Worm (Caenorhabditis elegans) whole organism, L3 larva: Measurements from ENCODE around the gene C04C3.9.

Experiments used
- R02D3.7 ChIP-seq: fragments of 150-350 bp; optimal IDR thresholded peaks from 2 replicates; lab custom pipeline; 2014; ENCODE audit warnings: missing biosample characterization, missing genetic modification characterization
- ceh-28 ChIP-seq: fragments of 150-350 bp; optimal IDR thresholded peaks from 2 replicates; lab custom pipeline; 2014; ENCODE audit warnings: missing biosample characterization, missing genetic modification reagents, missing genetic modification characterization
- ceh-82 ChIP-seq: fragments of 150-350 bp; optimal IDR thresholded peaks from 2 replicates; lab custom pipeline; 2014; ENCODE audit warnings: missing biosample characterization, missing genetic modification characterization
- daf-12 ChIP-seq: fragments of 150-350 bp; optimal IDR thresholded peaks from 2 replicates; lab custom pipeline; 2014; ENCODE audit warnings: missing biosample characterization, missing genetic modification reagents, missing genetic modification characterization
- egl-27 ChIP-seq: sonication (generic microtip); optimal IDR thresholded peaks from 4 replicates; lab custom pipeline; 2017; ENCODE audit warnings: missing biosample characterization, missing genetic modification reagents, missing genetic modification characterization
- egl-5 ChIP-seq: fragments of 150-350 bp; optimal IDR thresholded peaks from 2 replicates; lab custom pipeline; 2017; ENCODE audit warnings: missing biosample characterization, missing genetic modification reagents, missing genetic modification characterization, inconsistent platforms
- elt-1 ChIP-seq: fragments of 150-350 bp; optimal IDR thresholded peaks from 2 replicates; lab custom pipeline; 2014; ENCODE audit warnings: missing biosample characterization, missing genetic modification characterization
- elt-2 ChIP-seq: sonication (generic microtip); optimal IDR thresholded peaks from 2 replicates; lab custom pipeline; 2016; ENCODE audit warnings: missing genetic modification reagents, mild to moderate bottlenecking, missing genetic modification characterization, missing compliant biosample characterization
- eor-1 ChIP-seq, 2 experiments: fragments of 150-350 bp; optimal IDR thresholded peaks; 2 replicates each; lab custom pipeline; 2014 to 2018; ENCODE audit warnings: missing biosample characterization in 2 of 2, missing genetic modification characterization in 2 of 2
- fkh-10 ChIP-seq: sonication (generic microtip); optimal IDR thresholded peaks from 2 replicates; lab custom pipeline; 2017; ENCODE audit warnings: missing biosample characterization, missing genetic modification reagents, missing genetic modification characterization
- fkh-2 ChIP-seq: fragments of 150-350 bp; optimal IDR thresholded peaks from 2 replicates; lab custom pipeline; 2014; ENCODE audit warnings: missing biosample characterization, missing genetic modification reagents, missing genetic modification characterization
- fos-1 ChIP-seq: fragments of 150-350 bp; optimal IDR thresholded peaks from 2 replicates; lab custom pipeline; 2014; ENCODE audit warnings: missing biosample characterization, missing genetic modification characterization
- hmg-11 ChIP-seq: sonication (generic microtip); optimal IDR thresholded peaks from 2 replicates; lab custom pipeline; 2016; ENCODE audit warnings: missing genetic modification characterization, missing compliant biosample characterization
- jun-1 ChIP-seq: fragments of 150-350 bp; optimal IDR thresholded peaks from 2 replicates; lab custom pipeline; 2014; ENCODE audit warnings: missing biosample characterization, missing genetic modification reagents, missing genetic modification characterization
- lin-15B ChIP-seq: fragments of 150-350 bp; optimal IDR thresholded peaks from 2 replicates; lab custom pipeline; 2014; ENCODE audit warnings: missing biosample characterization, missing genetic modification characterization
- lin-39 ChIP-seq: fragments of 150-350 bp; optimal IDR thresholded peaks from 2 replicates; lab custom pipeline; 2018; ENCODE audit warnings: missing biosample characterization, missing genetic modification reagents, missing genetic modification characterization
- lsy-12 ChIP-seq: sonication (generic microtip); optimal IDR thresholded peaks from 2 replicates; lab custom pipeline; 2016; ENCODE audit warnings: mild to moderate bottlenecking, missing genetic modification characterization, missing compliant biosample characterization
- mdl-1 ChIP-seq: fragments of 150-350 bp; optimal IDR thresholded peaks from 2 replicates; lab custom pipeline; 2014; ENCODE audit warnings: missing biosample characterization, missing genetic modification characterization
- mml-1 ChIP-seq: fragments of 150-350 bp; sonication (generic microtip); optimal IDR thresholded peaks from 3 replicates; lab custom pipeline; 2014; ENCODE audit warnings: missing biosample characterization, missing genetic modification characterization
- nfya-1 ChIP-seq: sonication (generic microtip); optimal IDR thresholded peaks from 2 replicates; lab custom pipeline; 2017; ENCODE audit warnings: missing genetic modification characterization, mild to moderate bottlenecking, missing compliant biosample characterization, antibody characterized with exemption, moderate library complexity; ENCODE audit not compliant: insufficient read depth
- nhr-11 ChIP-seq: fragments of 150-350 bp; optimal IDR thresholded peaks from 2 replicates; lab custom pipeline; 2014; ENCODE audit warnings: missing biosample characterization, missing genetic modification characterization
- nhr-12 ChIP-seq: fragments of 150-350 bp; optimal IDR thresholded peaks from 2 replicates; lab custom pipeline; 2014; ENCODE audit warnings: missing biosample characterization, missing genetic modification characterization
- nhr-23 ChIP-seq: fragments of 150-350 bp; optimal IDR thresholded peaks from 2 replicates; lab custom pipeline; 2014; ENCODE audit warnings: missing biosample characterization, missing genetic modification reagents, missing genetic modification characterization
- nhr-237 ChIP-seq: fragments of 150-350 bp; optimal IDR thresholded peaks from 2 replicates; lab custom pipeline; 2014; ENCODE audit warnings: missing biosample characterization, missing genetic modification characterization
- nhr-25 ChIP-seq: sonication (generic microtip); optimal IDR thresholded peaks from 2 replicates; lab custom pipeline; 2017; ENCODE audit warnings: missing biosample characterization, missing genetic modification characterization
- nhr-28 ChIP-seq: fragments of 150-350 bp; optimal IDR thresholded peaks from 2 replicates; lab custom pipeline; 2014; ENCODE audit warnings: missing biosample characterization, missing genetic modification characterization
- nhr-43 ChIP-seq: sonication (generic microtip); optimal IDR thresholded peaks from 2 replicates; lab custom pipeline; 2016; ENCODE audit warnings: mild to moderate bottlenecking, missing genetic modification characterization, missing compliant biosample characterization; ENCODE audit not compliant: poor library complexity, severe bottlenecking
- nhr-67 ChIP-seq: fragments of 150-350 bp; optimal IDR thresholded peaks from 2 replicates; lab custom pipeline; 2014; ENCODE audit warnings: missing biosample characterization, missing genetic modification characterization
- nhr-76 ChIP-seq: fragments of 150-350 bp; sonication (generic microtip); optimal IDR thresholded peaks from 5 replicates; lab custom pipeline; 2014; ENCODE audit warnings: missing biosample characterization, missing genetic modification characterization
- nhr-77 ChIP-seq: fragments of 150-350 bp; optimal IDR thresholded peaks from 2 replicates; lab custom pipeline; 2014; ENCODE audit warnings: missing biosample characterization, missing genetic modification characterization
- pha-4 ChIP-seq: fragments of 150-350 bp; optimal IDR thresholded peaks from 2 replicates; lab custom pipeline; 2014; ENCODE audit warnings: missing biosample characterization, missing genetic modification reagents, missing genetic modification characterization
- pqm-1 ChIP-seq: fragments of 150-350 bp; optimal IDR thresholded peaks from 2 replicates; lab custom pipeline; 2017; ENCODE audit warnings: missing biosample characterization, missing genetic modification characterization, inconsistent platforms
- skn-1 ChIP-seq: fragments of 150-350 bp; optimal IDR thresholded peaks from 2 replicates; lab custom pipeline; 2014; ENCODE audit warnings: missing biosample characterization, missing genetic modification characterization
- snpc-4 ChIP-seq: fragments of 150-350 bp; optimal IDR thresholded peaks from 2 replicates; lab custom pipeline; 2014; ENCODE audit warnings: missing biosample characterization, missing genetic modification characterization
- tbx-2 ChIP-seq: sonication (generic microtip); optimal IDR thresholded peaks from 2 replicates; lab custom pipeline; 2016; ENCODE audit warnings: mild to moderate bottlenecking, missing genetic modification characterization, missing compliant biosample characterization
- unc-39 ChIP-seq: sonication (generic microtip); optimal IDR thresholded peaks from 4 replicates; lab custom pipeline; 2017; ENCODE audit warnings: missing biosample characterization, missing genetic modification characterization
- unc-62 ChIP-seq: fragments of 150-350 bp; sonication (generic microtip); optimal IDR thresholded peaks from 4 replicates; lab custom pipeline; 2014; ENCODE audit warnings: missing biosample characterization, missing genetic modification reagents, missing genetic modification characterization
- zag-1 ChIP-seq: fragments of 150-350 bp; optimal IDR thresholded peaks from 2 replicates; lab custom pipeline; 2014; ENCODE audit warnings: missing biosample characterization, missing genetic modification characterization
- ztf-11 ChIP-seq: fragments of 150-350 bp; optimal IDR thresholded peaks from 2 replicates; lab custom pipeline; 2014; ENCODE audit warnings: missing biosample characterization, missing genetic modification characterization

Gene C04C3.9

DNA sequence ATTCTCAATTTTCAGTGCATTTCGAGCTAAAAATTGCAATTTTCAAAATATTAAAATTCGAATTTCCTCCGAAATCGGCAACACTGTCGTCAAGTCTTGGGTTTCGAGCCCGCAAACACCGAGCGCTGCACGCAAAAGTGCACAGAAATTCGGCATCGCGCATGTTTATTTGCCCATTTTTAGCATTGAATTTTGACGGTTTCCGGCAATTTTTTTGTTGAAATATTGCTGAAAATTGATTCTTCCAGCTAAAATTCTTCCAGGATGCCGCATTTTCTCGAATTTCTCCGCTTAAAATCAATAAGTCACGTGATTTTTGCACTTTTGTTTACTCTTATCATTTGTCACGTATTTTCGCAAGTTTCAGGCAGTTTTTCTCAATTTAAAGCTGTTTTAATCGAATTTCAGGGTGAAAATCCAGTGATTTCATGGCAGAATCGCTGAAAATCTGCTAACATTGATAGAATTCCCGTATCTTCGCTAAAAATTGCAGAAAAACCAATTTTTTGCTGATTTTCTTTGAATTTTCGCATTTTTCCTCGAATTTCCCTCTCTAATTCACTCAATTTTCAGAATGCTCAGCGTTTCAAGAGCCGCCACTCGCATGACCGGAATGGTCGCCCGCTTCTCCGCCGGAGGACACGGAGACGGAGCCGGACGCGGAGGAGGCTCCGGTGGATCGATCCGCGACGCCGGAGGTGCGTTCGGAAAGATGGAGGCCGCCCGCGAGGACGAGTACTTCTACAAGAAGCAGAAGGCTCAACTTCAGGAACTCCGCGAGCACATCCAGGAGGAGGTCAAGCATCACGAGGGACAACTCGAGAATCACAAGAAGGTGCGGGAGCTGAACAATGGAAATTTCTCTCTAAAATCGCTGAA is 42.8 kb downstream of the C04C3.9 start, which contains the start of gene mai-2 (continued):
- TF ChIP-seq nfya-1 (tag; lab: Kevin White, UChicago) (peak; percentile 76), nhr-237 (tag; lab: Kevin White, UChicago) (no peak), lin-15B (tag; lab: Kevin White, UChicago) (peak; percentile 72), mml-1 (no peak), skn-1 (no peak), daf-12 (no peak), eor-1 (tag; optimal IDR thresholded peaks at IDR 0.05; lab: Kevin White, UChicago) (no peak), R02D3.7 (no peak), lin-39 (tag; lab: Kevin White, UChicago) (no peak), ceh-82 (tag; lab: Kevin White, UChicago) (no peak), nhr-12 (tag; lab: Kevin White, UChicago) (no peak), ceh-28 (tag; lab: Kevin White, UChicago) (peak; percentile 30), jun-1 (peak; percentile 57), nhr-77 (no peak)

DNA sequence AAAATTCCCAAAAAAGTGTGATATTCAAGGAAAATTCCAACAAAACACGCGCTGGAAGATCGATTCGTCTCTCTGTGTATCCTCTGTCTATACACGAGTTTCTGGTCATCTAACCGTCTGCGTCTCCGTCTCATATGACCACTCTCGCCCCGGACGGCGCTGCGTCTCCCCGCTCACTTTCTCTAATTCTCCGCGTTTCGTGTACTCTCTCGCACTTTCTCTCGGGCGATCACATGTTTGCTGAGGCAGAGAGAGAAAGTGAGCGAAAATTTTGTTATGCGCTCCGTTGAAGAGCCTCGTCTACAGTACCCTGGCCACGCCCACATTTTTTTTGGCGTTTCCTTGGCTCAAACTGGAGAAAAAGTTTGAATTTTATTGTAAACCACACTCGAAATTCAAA is 43.7 kb downstream of the C04C3.9 start:
- TF ChIP-seq lin-39 (tag; lab: Kevin White, UChicago): peak; percentile 38
- TF ChIP-seq tbx-2 (tag; lab: Kevin White, UChicago): peak; percentile 72
- TF ChIP-seq fkh-2 (tag; lab: Kevin White, UChicago): no peak
- TF ChIP-seq elt-2 (tag; lab: Kevin White, UChicago): peak; percentile 73
- peak; percentile 54 for TF ChIP-seq pqm-1 (tag; lab: Kevin White, UChicago)
- TF ChIP-seq fkh-10 (GFP tag; lab: Kevin White, UChicago): peak; percentile 64
- TF ChIP-seq elt-1 (tag; lab: Kevin White, UChicago): peak; percentile 51
- TF ChIP-seq nhr-25 (tag; lab: Kevin White, UChicago): peak; percentile 87
- TF ChIP-seq ztf-11 (tag; lab: Kevin White, UChicago): no peak
- peak; percentile 98 for TF ChIP-seq nfya-1 (tag; lab: Kevin White, UChicago)
- peak; percentile 37 for TF ChIP-seq ceh-82 (tag; lab: Kevin White, UChicago)
- peak; percentile 71 for TF ChIP-seq mdl-1 (tag; lab: Kevin White, UChicago)
- peak; percentile 8 for TF ChIP-seq egl-27 (tag; lab: Kevin White, UChicago)
- peak in 1 of 2 experiments; percentile 19 for TF ChIP-seq eor-1 (tag; optimal IDR thresholded peaks at IDR 0.05; lab: Kevin White, UChicago)
- TF ChIP-seq nhr-23: peak; percentile 81
- TF ChIP-seq nhr-28 (tag; lab: Kevin White, UChicago): no peak
- TF ChIP-seq nhr-67 (tag; lab: Kevin White, UChicago): no peak
- TF ChIP-seq egl-5 (tag; lab: Kevin White, UChicago): peak; percentile 9
- TF ChIP-seq lsy-12 (tag; lab: Kevin White, UChicago): peak; percentile 89
- peak; percentile 78 for TF ChIP-seq jun-1
- peak; percentile 16 for TF ChIP-seq snpc-4 (tag; lab: Kevin White, UChicago)
- TF ChIP-seq nhr-43 (tag; lab: Kevin White, UChicago): peak; percentile 82
- no peak for TF ChIP-seq mml-1
- TF ChIP-seq fos-1: no peak
- peak; percentile 85 for TF ChIP-seq lin-15B (tag; lab: Kevin White, UChicago)
- peak; percentile 60 for TF ChIP-seq skn-1
- peak; percentile 90 for TF ChIP-seq pha-4 (tag; lab: Kevin White, UChicago)
- no peak for TF ChIP-seq zag-1
- TF ChIP-seq R02D3.7: peak; percentile 63
- no peak for TF ChIP-seq nhr-12 (tag; lab: Kevin White, UChicago)
- TF ChIP-seq hmg-11: peak; percentile 95
- TF ChIP-seq ceh-28 (tag; lab: Kevin White, UChicago): peak; percentile 89
- TF ChIP-seq unc-39 (tag; lab: Kevin White, UChicago): no peak

DNA sequence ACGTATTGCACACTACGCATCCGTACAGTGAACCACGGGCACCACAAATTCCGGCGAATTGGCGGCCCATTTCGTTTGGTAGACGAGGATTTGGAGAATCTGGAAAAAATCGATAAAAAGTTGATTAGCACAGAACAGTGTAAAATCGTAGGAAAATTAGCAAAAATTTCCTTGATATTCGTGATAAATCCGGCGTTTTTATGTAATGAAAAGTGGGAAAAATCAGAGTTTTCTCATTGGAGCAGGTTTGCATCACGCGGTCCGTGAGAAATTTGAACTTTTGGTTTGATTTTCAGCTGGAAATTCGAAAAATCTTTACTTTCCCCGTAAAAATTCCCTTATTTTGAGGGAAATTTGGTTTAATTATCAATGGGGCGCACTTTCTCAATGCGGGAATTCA is 44.3 kb downstream of the C04C3.9 start, which contains the start of gene B0546.4:
Gene B0546.4 (minus strand): TSS at position 101 of the 400 bp plus-strand sequence.
- TF ChIP-seq pha-4 (tag; lab: Kevin White, UChicago) (no peak), nhr-76 (tag; lab: Kevin White, UChicago) (no peak), nhr-43 (tag; lab: Kevin White, UChicago) (no peak), unc-39 (tag; lab: Kevin White, UChicago) (no peak), elt-1 (tag; lab: Kevin White, UChicago) (no peak), nhr-77 (no peak), nhr-11 (tag; lab: Kevin White, UChicago) (no peak), unc-62 (GFP tag; lab: Kevin White, UChicago) (no peak), pqm-1 (tag; lab: Kevin White, UChicago) (no peak)
